Fruit fly (Drosophila melanogaster) whole organism, embryonic: ENCODE results near the gene CG42674.
A peak's percentile ranks its signal among the peaks of the same experiment; 100 is the strongest.

Source experiments
- Aef1 ChIP-seq: fragments of 200-800 bp; sonication (Bioruptor generic); IDR thresholded peaks from 3 replicates; pipeline ENCODE4 v1.3.6; 2022; ENCODE audit warnings: missing biosample characterization, missing genetic modification characterization
- Asciz ChIP-seq: fragments of 200-800 bp; sonication (Bioruptor generic); optimal IDR thresholded peaks from 2 replicates; lab custom pipeline; 2017; ENCODE audit warnings: missing biosample characterization, mild to moderate bottlenecking, missing genetic modification characterization, missing genetic modification reagents
- CG10431 ChIP-seq: fragments of 200-800 bp; sonication (Bioruptor generic); optimal IDR thresholded peaks from 3 replicates; lab custom pipeline; 2018; ENCODE audit warnings: missing biosample characterization, mild to moderate bottlenecking, missing genetic modification characterization
- CG10462 ChIP-seq: fragments of 200-800 bp; sonication (Bioruptor generic); optimal IDR thresholded peaks from 2 replicates; lab custom pipeline; 2016; ENCODE audit warnings: missing biosample characterization, missing genetic modification characterization
- CG11085 ChIP-seq: fragments of 200-800 bp; sonication (Bioruptor generic); IDR thresholded peaks from 2 replicates; pipeline ENCODE4 v1.3.6; 2022; ENCODE audit warnings: missing biosample characterization, missing genetic modification characterization
- CG12744 ChIP-seq: fragments of 200-800 bp; sonication (Bioruptor generic); optimal IDR thresholded peaks from 2 replicates; lab custom pipeline; 2016; ENCODE audit warnings: missing biosample characterization, missing genetic modification characterization
- CG12942 ChIP-seq: fragments of 200-800 bp; sonication (Bioruptor generic); optimal IDR thresholded peaks from 3 replicates; lab custom pipeline; 2016; ENCODE audit warnings: missing biosample characterization, missing genetic modification characterization
- CG13424 ChIP-seq: fragments of 200-800 bp; sonication (Bioruptor generic); optimal IDR thresholded peaks from 2 replicates; lab custom pipeline; 2019; ENCODE audit warnings: missing biosample characterization, mild to moderate bottlenecking, missing genetic modification characterization, moderate library complexity
- CG14860 ChIP-seq: fragments of 200-800 bp; sonication (Bioruptor generic); IDR thresholded peaks from 3 replicates; pipeline ENCODE4 v1.3.6; 2022; ENCODE audit warnings: missing biosample characterization, missing genetic modification characterization; ENCODE audit not compliant: partially characterized antibody
- CG18262 ChIP-seq: fragments of 200-800 bp; optimal IDR thresholded peaks from 3 replicates; lab custom pipeline; 2019; ENCODE audit warnings: missing biosample characterization, mild to moderate bottlenecking, missing genetic modification characterization, moderate library complexity
- CG2120 ChIP-seq: fragments of 200-800 bp; sonication (Bioruptor generic); optimal IDR thresholded peaks from 3 replicates; lab custom pipeline; 2016; ENCODE audit warnings: missing biosample characterization, missing genetic modification characterization
- CG2199 ChIP-seq: fragments of 200-800 bp; sonication (Bioruptor generic); IDR thresholded peaks from 3 replicates; pipeline ENCODE4 v1.3.6; 2022; ENCODE audit warnings: missing biosample characterization, missing genetic modification characterization
- CG2712 ChIP-seq: fragments of 200-800 bp; optimal IDR thresholded peaks from 3 replicates; lab custom pipeline; 2019; ENCODE audit warnings: missing biosample characterization, mild to moderate bottlenecking, missing genetic modification characterization, moderate library complexity
- CG30431 ChIP-seq: fragments of 200-800 bp; sonication (Bioruptor generic); optimal IDR thresholded peaks from 2 replicates; lab custom pipeline; 2017; ENCODE audit warnings: missing biosample characterization, missing genetic modification characterization
- CG3281 ChIP-seq: fragments of 200-800 bp; sonication (Bioruptor generic); optimal IDR thresholded peaks from 3 replicates; lab custom pipeline; 2017; ENCODE audit warnings: missing biosample characterization, mild to moderate bottlenecking, missing genetic modification characterization
- CG33213 ChIP-seq: fragments of 200-800 bp; sonication (Bioruptor generic); optimal IDR thresholded peaks from 3 replicates; lab custom pipeline; 2016; ENCODE audit warnings: missing biosample characterization, missing genetic modification characterization
- CG3847 ChIP-seq: fragments of 200-800 bp; sonication (Bioruptor generic); IDR thresholded peaks from 2 replicates; pipeline ENCODE4 v1.3.6; 2022; ENCODE audit warnings: missing biosample characterization, missing genetic modification characterization
- CG6175 ChIP-seq: fragments of 200-800 bp; sonication (Bioruptor generic); IDR thresholded peaks from 3 replicates; pipeline ENCODE4 v1.3.6; 2022; ENCODE audit warnings: missing biosample characterization, missing genetic modification characterization
- CG7786 ChIP-seq: fragments of 200-800 bp; sonication (Bioruptor generic); optimal IDR thresholded peaks from 2 replicates; lab custom pipeline; 2016; ENCODE audit warnings: missing biosample characterization, missing genetic modification characterization
- CG8089 ChIP-seq: fragments of 200-800 bp; sonication (Bioruptor generic); optimal IDR thresholded peaks from 3 replicates; lab custom pipeline; 2016; ENCODE audit warnings: missing biosample characterization, missing genetic modification characterization
- CG9727 ChIP-seq: fragments of 200-800 bp; sonication (Bioruptor generic); optimal IDR thresholded peaks from 3 replicates; lab custom pipeline; 2017; ENCODE audit warnings: missing biosample characterization, mild to moderate bottlenecking, missing genetic modification characterization
- CkIIα-i1 ChIP-seq: fragments of 200-800 bp; sonication (Bioruptor generic); IDR thresholded peaks from 2 replicates; pipeline ENCODE4 v1.3.6; 2022; ENCODE audit warnings: missing biosample characterization, missing genetic modification characterization
- Drgx ChIP-seq: fragments of 200-800 bp; sonication (Bioruptor generic); IDR thresholded peaks from 2 replicates; pipeline ENCODE4 v1.3.6; 2022; ENCODE audit warnings: missing biosample characterization, missing genetic modification characterization
- E2f2 ChIP-seq: fragments of 200-800 bp; sonication (Bioruptor generic); IDR thresholded peaks from 2 replicates; pipeline ENCODE4 v1.3.6; 2022; ENCODE audit warnings: missing biosample characterization, missing genetic modification characterization
- Gsc ChIP-seq: fragments of 200-800 bp; sonication (Bioruptor generic); IDR thresholded peaks from 2 replicates; pipeline ENCODE4 v1.3.6; 2022; ENCODE audit warnings: missing biosample characterization, missing genetic modification characterization
- HLH4C ChIP-seq: fragments of 200-800 bp; sonication (Bioruptor generic); IDR thresholded peaks from 3 replicates; pipeline ENCODE4 v1.3.6; 2022; ENCODE audit warnings: missing biosample characterization, missing genetic modification characterization; ENCODE audit not compliant: partially characterized antibody
- Jarid2 ChIP-seq: fragments of 200-800 bp; sonication (Bioruptor generic); optimal IDR thresholded peaks from 3 replicates; lab custom pipeline; 2017; ENCODE audit warnings: mild to moderate bottlenecking, missing biosample characterization, missing genetic modification reagents, missing genetic modification characterization
- MBD-R2 ChIP-seq: fragments of 200-800 bp; sonication (Bioruptor generic); IDR thresholded peaks from 2 replicates; pipeline ENCODE4 v1.3.6; 2022; ENCODE audit warnings: missing biosample characterization, missing genetic modification characterization
- Meics ChIP-seq: fragments of 200-800 bp; sonication (Bioruptor generic); optimal IDR thresholded peaks from 2 replicates; lab custom pipeline; 2017; ENCODE audit warnings: missing biosample characterization, mild to moderate bottlenecking, missing genetic modification characterization
- Oaz ChIP-seq: fragments of 200-800 bp; sonication (Bioruptor generic); IDR thresholded peaks from 2 replicates; pipeline ENCODE4 v1.3.6; 2022; ENCODE audit warnings: missing biosample characterization, missing genetic modification characterization
- Pdp1 ChIP-seq, 2 experiments: fragments of 200-800 bp; sonication (Bioruptor generic); optimal IDR thresholded peaks; 3 replicates each; lab custom pipeline; 2016; ENCODE audit warnings: missing biosample characterization in 2 of 2, missing genetic modification characterization in 2 of 2, mild to moderate bottlenecking in 1 of 2, moderate library complexity in 1 of 2
- Six4 ChIP-seq: fragments of 200-800 bp; sonication (Bioruptor generic); optimal IDR thresholded peaks from 2 replicates; lab custom pipeline; 2016; ENCODE audit warnings: missing biosample characterization, missing genetic modification characterization
- TFAM ChIP-seq: fragments of 200-800 bp; sonication (Bioruptor generic); optimal IDR thresholded peaks from 2 replicates; lab custom pipeline; 2017; ENCODE audit warnings: missing biosample characterization, missing genetic modification characterization, inconsistent platforms
- cas ChIP-seq: fragments of 200-800 bp; sonication (Bioruptor generic); IDR thresholded peaks from 2 replicates; pipeline ENCODE4 v1.3.6; 2022; ENCODE audit warnings: missing biosample characterization, missing genetic modification characterization
- chinmo ChIP-seq: fragments of 200-800 bp; sonication (Bioruptor generic); IDR thresholded peaks from 4 replicates; pipeline ENCODE4 v1.3.6; 2022; ENCODE audit warnings: missing biosample characterization, missing genetic modification characterization; ENCODE audit not compliant: partially characterized antibody
- ewg ChIP-seq: fragments of 200-800 bp; sonication (Bioruptor generic); optimal IDR thresholded peaks from 3 replicates; lab custom pipeline; 2017; ENCODE audit warnings: mild to moderate bottlenecking, missing biosample characterization, missing genetic modification reagents, missing genetic modification characterization
- fu2 ChIP-seq: fragments of 200-800 bp; sonication (Bioruptor generic); optimal IDR thresholded peaks from 2 replicates; lab custom pipeline; 2016; ENCODE audit warnings: missing biosample characterization, missing genetic modification characterization
- ken ChIP-seq: fragments of 200-800 bp; sonication (Bioruptor generic); IDR thresholded peaks from 3 replicates; pipeline ENCODE4 v1.3.6; 2022; ENCODE audit warnings: missing biosample characterization, missing genetic modification characterization
- lilli ChIP-seq: fragments of 200-800 bp; sonication (Bioruptor generic); optimal IDR thresholded peaks from 3 replicates; lab custom pipeline; 2016; ENCODE audit warnings: missing biosample characterization, missing genetic modification characterization
- nerfin-2 ChIP-seq: fragments of 200-800 bp; sonication (Bioruptor generic); IDR thresholded peaks from 2 replicates; pipeline ENCODE4 v1.3.6; 2022; ENCODE audit warnings: missing biosample characterization, missing genetic modification characterization; ENCODE audit not compliant: partially characterized antibody
- oc ChIP-seq: fragments of 200-800 bp; sonication (Bioruptor generic); optimal IDR thresholded peaks from 2 replicates; lab custom pipeline; 2018; ENCODE audit warnings: missing biosample characterization, mild to moderate bottlenecking, missing genetic modification characterization, moderate library complexity
- onecut ChIP-seq: fragments of 200-800 bp; sonication (Bioruptor generic); IDR thresholded peaks from 2 replicates; pipeline ENCODE4 v1.3.6; 2022; ENCODE audit warnings: missing biosample characterization, missing genetic modification characterization
- peb ChIP-seq: fragments of 200-800 bp; sonication (Bioruptor generic); IDR thresholded peaks from 2 replicates; pipeline ENCODE4 v1.3.6; 2022; ENCODE audit warnings: missing biosample characterization, missing genetic modification characterization
- pita ChIP-seq: fragments of 200-800 bp; sonication (Bioruptor generic); optimal IDR thresholded peaks from 2 replicates; lab custom pipeline; 2017; ENCODE audit warnings: missing biosample characterization, mild to moderate bottlenecking, missing genetic modification characterization
- scrt ChIP-seq: fragments of 200-800 bp; sonication (Bioruptor generic); optimal IDR thresholded peaks from 2 replicates; lab custom pipeline; 2018; ENCODE audit warnings: missing biosample characterization, mild to moderate bottlenecking, missing genetic modification characterization, moderate library complexity
- slp2 ChIP-seq: fragments of 200-800 bp; sonication (Bioruptor generic); optimal IDR thresholded peaks from 2 replicates; lab custom pipeline; 2016; ENCODE audit warnings: missing biosample characterization, missing genetic modification characterization
- tap ChIP-seq: fragments of 200-800 bp; optimal IDR thresholded peaks from 3 replicates; lab custom pipeline; 2019; ENCODE audit warnings: missing biosample characterization, mild to moderate bottlenecking, missing genetic modification characterization, moderate library complexity
- tup ChIP-seq: fragments of 200-800 bp; sonication (Bioruptor generic); optimal IDR thresholded peaks from 2 replicates; lab custom pipeline; 2016; ENCODE audit warnings: missing biosample characterization, mild to moderate bottlenecking, missing genetic modification characterization, moderate library complexity
- tx ChIP-seq: fragments of 200-800 bp; sonication (Bioruptor generic); optimal IDR thresholded peaks from 2 replicates; lab custom pipeline; 2016; ENCODE audit warnings: missing biosample characterization, missing genetic modification characterization
- wek ChIP-seq: fragments of 200-800 bp; sonication (Bioruptor generic); optimal IDR thresholded peaks from 3 replicates; lab custom pipeline; 2018; ENCODE audit warnings: missing biosample characterization, mild to moderate bottlenecking, missing genetic modification characterization, moderate library complexity
- yki ChIP-seq: fragments of >200 bp; optimal IDR thresholded peaks from 3 replicates; lab custom pipeline; 2018
- zen2 ChIP-seq: fragments of 200-800 bp; sonication (Bioruptor generic); IDR thresholded peaks from 3 replicates; pipeline ENCODE4 v1.3.6; 2022; ENCODE audit warnings: missing biosample characterization, missing genetic modification characterization; ENCODE audit not compliant: partially characterized antibody

CG42674 gene

DNA sequence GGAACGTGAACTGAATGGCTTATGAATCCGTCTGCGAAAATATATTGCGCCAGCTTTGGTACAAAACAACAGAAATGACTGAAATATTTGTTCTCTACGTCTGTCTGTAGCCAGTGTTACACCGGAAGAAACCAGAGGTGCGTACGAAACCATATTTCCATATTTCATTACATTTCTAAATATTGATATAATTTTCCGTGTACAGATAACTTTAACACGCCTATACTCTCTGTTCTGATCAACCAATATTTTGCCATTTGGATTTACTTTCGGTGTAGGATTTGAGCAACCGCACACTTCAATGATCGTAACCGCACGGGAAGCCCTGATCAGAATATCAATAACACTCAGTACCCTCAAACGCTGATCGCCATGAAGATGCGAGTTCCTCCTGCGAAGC lies 3.4 kb downstream of the CG42674 start (continued):
- TF ChIP-seq chinmo (GFP tag; lab: Robert Waterston, UW) (0 out of 4 replicates have a peak, but pooled peaks have one; percentile 35), Jarid2 (GFP tag; lab: Kevin White, UChicago) (no peak), pita (GFP tag; lab: Kevin White, UChicago) (no peak), CG11085 (no peak), CG10462 (GFP tag; lab: Kevin White, UChicago) (no peak), tx (GFP tag; lab: Kevin White, UChicago) (no peak), wek (GFP tag; lab: Kevin White, UChicago) (no peak), CG8089 (GFP tag; lab: Kevin White, UChicago) (no peak), CG2712 (peak; percentile 31), Drgx (GFP tag; lab: Robert Waterston, UW) (peak; percentile 49), CG3847 (GFP tag; lab: Robert Waterston, UW) (peak; percentile 37; the same call in 1 of the 2 replicates), onecut (GFP tag; lab: Robert Waterston, UW) (no peak), CG9727 (GFP tag; lab: Kevin White, UChicago) (peak; percentile 27), CG10431 (GFP tag; lab: Kevin White, UChicago) (no peak), HLH4C (no peak), MBD-R2 (no peak; the same call in 1 of the 2 replicates), CG33213 (no peak), fu2 (GFP tag; lab: Kevin White, UChicago) (no peak), CG18262 (tag; lab: Kevin White, UChicago) (peak; percentile 20), scrt (GFP tag; lab: Kevin White, UChicago) (no peak), Oaz (no peak), Aef1 (peak; percentile 14; the same call in 1 of the 3 replicates), tap (tag; lab: Kevin White, UChicago) (no peak), CG13424 (tag; lab: Kevin White, UChicago) (peak; percentile 25), ken (0 out of 3 replicates have a peak, but pooled peaks have one; percentile 42), CG6175 (no peak), CG2120 (GFP tag; lab: Kevin White, UChicago) (peak; percentile 59), Six4 (GFP tag; lab: Kevin White, UChicago) (no peak), CG2199 (no peak), TFAM (GFP tag; lab: Kevin White, UChicago) (no peak), E2f2 (GFP tag; lab: Robert Waterston, UW) (no peak), CG14860 (GFP tag; lab: Robert Waterston, UW) (no peak), Meics (peak; percentile 53), lilli (GFP tag; lab: Kevin White, UChicago) (peak; percentile 48), Gsc (GFP tag; lab: Robert Waterston, UW) (no peak), CG3281 (GFP tag; lab: Kevin White, UChicago) (peak; percentile 32), cas (GFP tag; lab: Robert Waterston, UW) (no peak), ewg (GFP tag; lab: Kevin White, UChicago) (no peak), Pdp1 (GFP tag; optimal IDR thresholded peaks at IDR 0.05; lab: Kevin White, UChicago) (peak; percentile 8 to 17), CkIIα-i1 (no peak), CG7786 (GFP tag; lab: Kevin White, UChicago) (no peak), Asciz (no peak), peb (GFP tag; lab: Robert Waterston, UW) (no peak), zen2 (GFP tag; lab: Robert Waterston, UW) (no peak), yki (lab: Kevin White, UChicago) (no peak), tup (GFP tag; lab: Kevin White, UChicago) (no peak), CG12744 (GFP tag; lab: Kevin White, UChicago) (no peak), CG12942 (GFP tag; lab: Kevin White, UChicago) (peak; percentile 4), nerfin-2 (no peak), oc (tag; lab: Kevin White, UChicago) (no peak), CG30431 (peak; percentile 7), slp2 (GFP tag; lab: Kevin White, UChicago) (peak; percentile 17)
